Worm (Caenorhabditis elegans): Measurements from ENCODE around the gene K03H9.3.

Gene K03H9.3

DNA sequence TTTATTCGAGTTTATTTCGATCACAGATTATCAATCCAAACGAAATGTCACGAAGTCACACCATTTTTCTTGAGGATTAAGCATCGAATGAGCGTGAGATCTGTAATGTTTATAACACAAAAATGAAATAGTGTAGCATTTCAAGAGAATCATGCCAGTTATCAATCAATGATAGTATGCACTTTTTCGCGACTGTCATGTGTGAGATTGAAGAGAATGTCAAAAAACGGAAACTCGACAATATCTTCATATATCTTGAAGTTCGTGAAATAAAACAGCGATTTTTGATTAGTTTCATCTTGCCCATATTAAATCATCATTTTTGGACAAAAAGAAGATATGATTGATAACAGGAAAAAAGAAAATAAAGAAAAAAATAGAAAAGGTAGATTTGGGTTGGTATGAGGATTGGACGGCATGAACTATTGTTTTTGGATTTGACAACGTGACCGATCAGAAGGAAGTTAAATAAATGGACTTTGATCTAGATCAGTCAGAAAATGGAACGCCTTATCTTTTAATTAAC lies 43.8 kb upstream of the K03H9.3 start:
- TF ChIP-seq mep-1 (tag; optimal IDR thresholded peaks at IDR 0.05) (no peak), elt-3 (tag; optimal IDR thresholded peaks at IDR 0.05) (no peak), mls-2 (tag; optimal IDR thresholded peaks at IDR 0.05) (no peak), unc-62 (GFP tag; optimal IDR thresholded peaks at IDR 0.05) (no peak), ztf-11 (tag; optimal IDR thresholded peaks at IDR 0.05) (no peak), bed-3 (GFP tag; optimal IDR thresholded peaks at IDR 0.05) (no peak), unc-120 (tag; optimal IDR thresholded peaks at IDR 0.05; ENCODE audit: poor library complexity, severe bottlenecking) (no peak), zip-8 (tag; optimal IDR thresholded peaks at IDR 0.05) (no peak), M03D4.4 (tag; optimal IDR thresholded peaks at IDR 0.05) (no peak), mab-5 (tag; optimal IDR thresholded peaks at IDR 0.05) (no peak), lin-13 (tag; optimal IDR thresholded peaks at IDR 0.05) (no peak), nhr-28 (tag; optimal IDR thresholded peaks at IDR 0.05) (no peak), ham-2 (GFP tag; optimal IDR thresholded peaks at IDR 0.05) (no peak)

DNA sequence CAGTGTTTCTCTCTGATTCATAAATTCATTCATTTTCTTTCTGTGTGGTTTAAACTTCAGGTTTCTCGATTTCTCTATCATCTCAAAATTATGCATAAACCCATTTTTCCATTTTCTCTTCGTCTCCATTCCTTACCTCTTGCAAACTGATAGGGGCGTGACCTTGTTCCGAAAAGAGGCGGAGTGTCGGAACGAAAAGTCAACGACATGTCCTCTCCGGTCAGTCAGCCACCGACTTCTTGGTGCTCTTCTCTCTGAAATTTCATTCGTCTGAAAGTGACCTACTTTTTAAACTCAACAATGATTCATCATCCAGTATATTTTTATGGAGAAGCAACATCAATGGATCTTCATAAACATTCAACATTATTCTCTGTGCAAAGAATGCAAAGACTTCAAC lies 42.0 kb upstream of the K03H9.3 start, which contains the start of gene F58F12.12:
F58F12.12 (plus strand) TSS at position 301 of the 400 bp plus-strand sequence.
- TF ChIP-seq ztf-11 (tag; optimal IDR thresholded peaks at IDR 0.05), result no peak
- TF ChIP-seq ces-1 (GFP tag; optimal IDR thresholded peaks at IDR 0.05), result no peak
- no peak for TF ChIP-seq lin-32 (GFP tag; optimal IDR thresholded peaks at IDR 0.05)
- no peak for TF ChIP-seq elt-1 (tag; optimal IDR thresholded peaks at IDR 0.05; ENCODE audit: borderline replicate concordance, insufficient read depth)
- TF ChIP-seq mab-5 (tag; optimal IDR thresholded peaks at IDR 0.05), result no peak
- TF ChIP-seq bed-3 (GFP tag; optimal IDR thresholded peaks at IDR 0.05), result no peak
- TF ChIP-seq nhr-2 (tag; optimal IDR thresholded peaks at IDR 0.05), result no peak
- TF ChIP-seq elt-3 (tag; optimal IDR thresholded peaks at IDR 0.05), result no peak
- TF ChIP-seq unc-62 (GFP tag; optimal IDR thresholded peaks at IDR 0.05), result no peak
- no peak for TF ChIP-seq pha-4 (tag; optimal IDR thresholded peaks at IDR 0.05)
- TF ChIP-seq ham-2 (GFP tag; optimal IDR thresholded peaks at IDR 0.05), result no peak
- TF ChIP-seq ceh-83 (GFP tag; optimal IDR thresholded peaks at IDR 0.05), result no peak
- no peak for TF ChIP-seq hlh-1 (tag; optimal IDR thresholded peaks at IDR 0.05)
- no peak for TF ChIP-seq sem-2 (GFP tag; optimal IDR thresholded peaks at IDR 0.05)

DNA sequence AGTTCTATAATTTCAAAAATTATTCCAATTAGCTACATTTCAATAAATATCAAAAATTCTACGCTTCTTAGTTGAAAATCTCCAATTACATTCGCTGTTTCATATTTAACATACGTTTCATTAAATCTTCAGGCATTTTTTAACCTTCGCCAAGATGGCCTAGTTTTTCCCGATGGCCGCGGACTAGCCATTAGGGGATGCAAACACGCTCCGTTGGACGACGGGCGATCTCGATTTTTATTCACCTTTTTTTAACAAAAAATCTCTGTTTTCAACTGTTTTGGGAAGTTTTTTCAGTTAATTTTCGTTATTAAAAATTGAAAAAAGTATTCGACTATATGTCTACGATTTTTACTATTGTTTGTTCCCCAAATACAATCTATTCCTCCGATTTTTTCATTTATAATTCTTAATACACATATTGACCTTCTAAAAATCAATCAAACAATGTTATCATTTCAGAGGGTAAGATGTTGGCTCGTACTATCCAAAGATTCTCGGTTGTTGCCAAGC lies 39.7 kb upstream of the K03H9.3 start, which contains the start of gene F58F12.1:
F58F12.1 (plus strand) TSS at position 463 of the 513 bp plus-strand sequence.
- TF ChIP-seq ham-2 (GFP tag; optimal IDR thresholded peaks at IDR 0.05) (no peak), lsy-2 (tag; optimal IDR thresholded peaks at IDR 0.05) (peak; percentile 47), nhr-237 (tag; optimal IDR thresholded peaks at IDR 0.05) (peak; percentile 43), mep-1 (tag; optimal IDR thresholded peaks at IDR 0.05) (peak; percentile 66), lin-13 (tag; optimal IDR thresholded peaks at IDR 0.05) (peak; percentile 38), ces-1 (GFP tag; optimal IDR thresholded peaks at IDR 0.05) (peak; percentile 22), sptf-1 (tag; optimal IDR thresholded peaks at IDR 0.05) (peak; percentile 12), ztf-11 (tag; optimal IDR thresholded peaks at IDR 0.05) (no peak)

DNA sequence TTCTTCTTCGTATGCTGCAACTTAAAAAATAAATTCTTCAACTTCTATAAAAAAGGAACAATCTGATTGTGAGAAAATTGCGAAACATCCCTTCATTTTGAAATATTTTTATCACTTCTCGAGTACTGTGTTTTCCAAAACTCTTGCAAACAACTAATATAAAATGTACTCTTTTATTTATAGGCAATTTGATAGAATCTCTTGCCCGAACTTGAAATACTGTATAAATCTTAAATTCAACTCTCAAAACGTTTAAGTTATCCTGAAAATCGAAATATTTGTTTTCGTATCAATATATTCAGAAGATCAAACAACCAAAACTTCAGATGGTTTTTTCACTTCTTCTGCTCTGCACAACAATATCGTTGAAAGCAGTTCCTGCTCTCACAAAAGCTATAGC lies 36.4 kb upstream of the K03H9.3 start, which contains the start of gene F58F12.4:
F58F12.4 (plus strand) TSS at position 301 of the 400 bp plus-strand sequence.
- no peak for TF ChIP-seq nhr-2 (tag; optimal IDR thresholded peaks at IDR 0.05)
- no peak for TF ChIP-seq M03D4.4 (tag; optimal IDR thresholded peaks at IDR 0.05)

ce11 chrII:6387937-6388336 lies 35.0 kb upstream of the K03H9.3 start, which contains the start of gene F58F12.2:
F58F12.2 (minus strand) TSS chrII:6388037.
- no peak for TF ChIP-seq cnd-1 (tag; optimal IDR thresholded peaks at IDR 0.05)
- no peak for TF ChIP-seq elt-3 (tag; optimal IDR thresholded peaks at IDR 0.05)
- no peak for TF ChIP-seq snpc-4 (tag; optimal IDR thresholded peaks at IDR 0.05)
- no peak for TF ChIP-seq hlh-1 (tag; optimal IDR thresholded peaks at IDR 0.05)

ce11 chrII:6391195-6391594 lies 31.7 kb upstream of the K03H9.3 start, which contains the start of gene F58F12.3:
F58F12.3 (minus strand) TSS chrII:6391295.
- TF ChIP-seq snpc-4 (tag; optimal IDR thresholded peaks at IDR 0.05) (no peak), sem-2 (GFP tag; optimal IDR thresholded peaks at IDR 0.05) (no peak), pha-4 (tag; optimal IDR thresholded peaks at IDR 0.05) (no peak), ceh-39 (tag; optimal IDR thresholded peaks at IDR 0.05) (no peak), mep-1 (tag; optimal IDR thresholded peaks at IDR 0.05) (no peak), bed-3 (GFP tag; optimal IDR thresholded peaks at IDR 0.05) (no peak), ces-1 (GFP tag; optimal IDR thresholded peaks at IDR 0.05) (no peak), unc-62 (GFP tag; optimal IDR thresholded peaks at IDR 0.05) (no peak), elt-3 (tag; optimal IDR thresholded peaks at IDR 0.05) (no peak), unc-39 (tag; optimal IDR thresholded peaks at IDR 0.05) (no peak), zip-8 (tag; optimal IDR thresholded peaks at IDR 0.05) (no peak), lin-13 (tag; optimal IDR thresholded peaks at IDR 0.05) (no peak), ztf-11 (tag; optimal IDR thresholded peaks at IDR 0.05) (no peak), elt-1 (tag; optimal IDR thresholded peaks at IDR 0.05; ENCODE audit: borderline replicate concordance, insufficient read depth) (no peak), tbx-8 (GFP tag; optimal IDR thresholded peaks at IDR 0.05) (no peak), drap-1 (GFP tag; optimal IDR thresholded peaks at IDR 0.05) (no peak), nhr-28 (tag; optimal IDR thresholded peaks at IDR 0.05) (no peak), hlh-1 (tag; optimal IDR thresholded peaks at IDR 0.05) (no peak)

Data from whole organism, mixed stage, embryonic.